Worm (Caenorhabditis elegans): Measurements from ENCODE around the gene Y54F10AM.15.

DNA sequence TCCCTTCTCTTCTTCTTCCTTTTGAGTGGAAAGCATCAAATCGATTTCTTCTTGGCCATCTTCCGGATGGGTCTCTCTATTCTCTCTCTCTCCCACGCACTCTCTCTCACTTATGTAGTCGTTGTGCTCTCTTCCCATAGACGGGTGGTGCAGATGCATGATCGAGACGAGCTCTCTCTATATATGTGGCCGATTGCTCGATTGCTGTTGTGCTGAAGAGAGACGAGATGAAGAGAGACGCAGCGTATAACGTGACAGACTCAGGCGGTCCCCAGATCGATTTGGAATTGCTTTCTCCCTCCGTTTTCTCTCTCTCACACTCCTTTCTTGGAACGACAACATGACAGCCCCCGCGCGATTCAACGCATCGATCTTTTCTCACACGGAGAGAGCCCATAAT, 4.2 kb upstream of the Y54F10AM.15 start:
- TF ChIP-seq nhr-11 (tag; optimal IDR thresholded peaks at IDR 0.05), result no peak
- no peak for TF ChIP-seq pag-3 (tag; optimal IDR thresholded peaks at IDR 0.05; ENCODE audit: borderline replicate concordance, insufficient read depth)
- no peak for TF ChIP-seq grh-1 (GFP tag; IDR thresholded peaks at IDR 0.05)
- no peak for TF ChIP-seq fos-1 (tag; optimal IDR thresholded peaks at IDR 0.05)
- TF ChIP-seq hpl-2 (GFP tag; optimal IDR thresholded peaks at IDR 0.05), result no peak
- no peak for TF ChIP-seq fkh-4 (tag; optimal IDR thresholded peaks at IDR 0.05; ENCODE audit: borderline replicate concordance)

Data from whole organism, L1 larva.